Worm (Caenorhabditis elegans) whole organism, mixed stage, embryonic: ENCODE measurements around the gene srz-102.

Experiments
- M03D4.4 ChIP-seq: sonication (generic microtip); optimal IDR thresholded peaks from 2 replicates; lab custom pipeline; 2017; ENCODE audit warnings: mild to moderate bottlenecking, missing genetic modification characterization, missing compliant biosample characterization
- blmp-1 ChIP-seq: fragments of 150-350 bp; optimal IDR thresholded peaks from 2 replicates; lab custom pipeline; 2014; ENCODE audit warnings: missing biosample characterization, missing genetic modification characterization
- ceh-39 ChIP-seq: fragments of 150-350 bp; optimal IDR thresholded peaks from 2 replicates; lab custom pipeline; 2014; ENCODE audit warnings: missing biosample characterization, missing genetic modification characterization
- ceh-43 ChIP-seq: fragments of 200-800 bp; sonication (Bioruptor generic); optimal IDR thresholded peaks from 2 replicates; lab custom pipeline; 2018; ENCODE audit warnings: mild to moderate bottlenecking, missing genetic modification characterization, moderate library complexity, missing compliant biosample characterization
- cnd-1 ChIP-seq: fragments of 200-800 bp; sonication (Bioruptor generic); optimal IDR thresholded peaks from 2 replicates; lab custom pipeline; 2018; ENCODE audit warnings: mild to moderate bottlenecking, missing genetic modification characterization, missing compliant biosample characterization
- hlh-1 ChIP-seq: fragments of 150-350 bp; optimal IDR thresholded peaks from 2 replicates; lab custom pipeline; 2014; ENCODE audit warnings: missing biosample characterization, missing genetic modification reagents, missing genetic modification characterization
- lin-13 ChIP-seq: fragments of 150-350 bp; optimal IDR thresholded peaks from 2 replicates; lab custom pipeline; 2014; ENCODE audit warnings: missing biosample characterization, missing genetic modification characterization
- lin-32 ChIP-seq: fragments of 200-800 bp; sonication (Bioruptor generic); optimal IDR thresholded peaks from 2 replicates; lab custom pipeline; 2018; ENCODE audit warnings: mild to moderate bottlenecking, missing genetic modification characterization, missing compliant biosample characterization
- lsy-2 ChIP-seq: fragments of 150-350 bp; optimal IDR thresholded peaks from 2 replicates; lab custom pipeline; 2014; ENCODE audit warnings: missing biosample characterization, missing genetic modification characterization
- mls-2 ChIP-seq: sonication (generic microtip); optimal IDR thresholded peaks from 2 replicates; lab custom pipeline; 2016; ENCODE audit warnings: mild to moderate bottlenecking, missing genetic modification characterization, moderate library complexity, missing compliant biosample characterization
- nhr-2 ChIP-seq: fragments of 150-350 bp; optimal IDR thresholded peaks from 2 replicates; lab custom pipeline; 2014; ENCODE audit warnings: missing biosample characterization, missing genetic modification characterization
- nhr-76 ChIP-seq: sonication (generic microtip); optimal IDR thresholded peaks from 2 replicates; lab custom pipeline; 2017; ENCODE audit warnings: missing biosample characterization, missing genetic modification characterization
- pha-4 ChIP-seq: fragments of 150-350 bp; optimal IDR thresholded peaks from 2 replicates; lab custom pipeline; 2018; ENCODE audit warnings: missing biosample characterization, missing genetic modification reagents, missing genetic modification characterization
- unc-120 ChIP-seq: sonication (generic microtip); optimal IDR thresholded peaks from 2 replicates; lab custom pipeline; 2017; ENCODE audit warnings: missing genetic modification characterization, missing compliant biosample characterization; ENCODE audit not compliant: poor library complexity, severe bottlenecking
- unc-39 ChIP-seq: fragments of 150-350 bp; optimal IDR thresholded peaks from 2 replicates; lab custom pipeline; 2014; ENCODE audit warnings: missing biosample characterization, missing genetic modification characterization
- zip-8 ChIP-seq: fragments of 150-350 bp; optimal IDR thresholded peaks from 2 replicates; lab custom pipeline; 2014; ENCODE audit warnings: missing biosample characterization, missing genetic modification characterization
- ztf-11 ChIP-seq: fragments of 150-350 bp; optimal IDR thresholded peaks from 2 replicates; lab custom pipeline; 2014; ENCODE audit warnings: missing biosample characterization, missing genetic modification characterization

srz-102 gene

DNA sequence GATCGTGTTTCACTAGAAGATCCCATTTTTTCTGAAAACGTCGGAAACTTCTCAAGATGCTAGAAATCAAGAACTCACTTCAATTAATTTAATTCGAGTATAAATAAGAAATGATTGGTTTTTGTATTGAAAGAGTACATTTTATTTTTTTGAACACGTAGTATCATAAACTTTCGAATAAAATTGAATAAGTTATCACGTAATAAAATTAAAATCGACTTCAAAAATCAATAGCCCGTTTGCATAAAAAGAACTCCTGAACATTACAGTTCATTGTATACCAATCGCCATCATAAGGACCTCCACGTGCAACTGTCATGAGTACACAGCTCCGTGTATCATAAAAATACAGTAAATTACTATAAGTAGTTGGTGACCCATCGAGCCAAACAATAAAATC is 46.4 kb downstream of the srz-102 start, which contains the start of gene T25E12.16:
TSS of gene T25E12.16 (minus strand) at position 101 of the 400 bp plus-strand sequence.
- TF ChIP-seq unc-120 (tag; lab: Kevin White, UChicago) = no peak
- no peak for TF ChIP-seq cnd-1
- no peak for TF ChIP-seq mls-2 (tag; lab: Kevin White, UChicago)
- no peak for TF ChIP-seq hlh-1 (tag; lab: Kevin White, UChicago)
- no peak for TF ChIP-seq zip-8
- TF ChIP-seq pha-4 = no peak
- no peak for TF ChIP-seq ceh-43 (GFP tag; lab: Kevin White, UChicago)
- TF ChIP-seq ztf-11 (tag; lab: Kevin White, UChicago) = no peak
- no peak for TF ChIP-seq nhr-2
- no peak for TF ChIP-seq ceh-39 (tag; lab: Kevin White, UChicago)
- no peak for TF ChIP-seq M03D4.4 (tag; lab: Kevin White, UChicago)

DNA sequence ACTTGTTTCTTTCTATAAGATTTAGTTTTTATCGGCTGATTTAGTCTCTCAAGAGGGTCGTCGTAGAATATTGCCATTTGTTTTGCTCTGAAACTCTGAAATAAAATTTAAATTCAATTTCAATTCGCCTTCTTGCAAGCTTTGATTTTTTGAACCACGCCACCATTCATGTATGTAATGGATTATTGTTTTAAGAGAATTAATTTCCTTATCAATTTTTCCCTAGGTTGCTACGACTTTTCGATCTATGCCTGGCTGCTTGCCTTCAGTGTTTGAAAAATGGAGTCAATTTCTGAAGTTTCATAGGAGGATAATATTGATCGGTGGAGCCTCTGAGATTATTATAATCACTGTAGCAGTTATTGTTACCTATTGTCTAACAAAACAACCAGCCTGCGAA is 48.2 kb downstream of the srz-102 start, which contains the start of the genes clec-38 and clec-34:
TSS of gene clec-38 (minus strand) at position 101 of the 400 bp plus-strand sequence.
TSS of gene clec-34 (plus strand) at position 248 of the 400 bp plus-strand sequence.
- TF ChIP-seq unc-39 (tag; lab: Kevin White, UChicago) (no peak), lin-13 (tag; lab: Kevin White, UChicago) (no peak), cnd-1 (no peak), ceh-43 (GFP tag; lab: Kevin White, UChicago) (no peak), lin-32 (GFP tag; lab: Kevin White, UChicago) (no peak)

DNA sequence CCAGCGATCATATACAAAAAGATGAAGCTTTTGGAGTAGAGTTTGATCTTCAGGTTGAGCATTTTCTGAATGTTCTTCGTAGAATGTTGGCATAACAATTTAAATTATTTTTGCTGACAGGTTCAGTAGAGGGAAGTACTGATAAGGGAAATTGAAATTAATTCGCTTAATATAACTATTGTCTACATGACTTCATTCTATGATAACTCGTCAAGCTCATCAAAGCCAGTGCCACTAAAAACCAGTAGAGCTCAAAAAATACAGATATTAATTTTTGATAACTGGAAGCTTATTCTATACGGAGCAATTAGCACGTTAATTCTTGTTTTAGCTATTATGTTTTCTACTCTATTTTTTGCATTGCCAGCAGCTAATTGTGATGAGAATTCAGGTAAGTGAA is 51.8 kb downstream of the srz-102 start, which contains the start of the genes clec-29 and clec-39:
TSS of gene clec-29 (minus strand) at position 101 of the 400 bp plus-strand sequence.
TSS of gene clec-39 (plus strand) at position 169 of the 400 bp plus-strand sequence.
- no peak for TF ChIP-seq nhr-76 (tag; lab: Kevin White, UChicago)
- no peak for TF ChIP-seq lsy-2 (tag; lab: Kevin White, UChicago)
- TF ChIP-seq pha-4 = no peak
- no peak for TF ChIP-seq blmp-1 (tag; lab: Kevin White, UChicago)
